Worm (Caenorhabditis elegans) whole organism, mixed stage, embryonic: ENCODE measurements around the gene grd-16.

Experiments used
- lsy-2 ChIP-seq: fragments of 150-350 bp; optimal IDR thresholded peaks from 2 replicates; lab custom pipeline; 2014; ENCODE audit warnings: missing biosample characterization, missing genetic modification characterization
- nhr-12 ChIP-seq: fragments of 150-350 bp; optimal IDR thresholded peaks from 2 replicates; lab custom pipeline; 2014; ENCODE audit warnings: missing biosample characterization, missing genetic modification characterization
- nhr-237 ChIP-seq: fragments of 150-350 bp; optimal IDR thresholded peaks from 2 replicates; lab custom pipeline; 2014; ENCODE audit warnings: missing biosample characterization, missing genetic modification characterization
- snpc-4 ChIP-seq: fragments of 150-350 bp; optimal IDR thresholded peaks from 2 replicates; lab custom pipeline; 2014; ENCODE audit warnings: missing biosample characterization, missing genetic modification characterization

DNA sequence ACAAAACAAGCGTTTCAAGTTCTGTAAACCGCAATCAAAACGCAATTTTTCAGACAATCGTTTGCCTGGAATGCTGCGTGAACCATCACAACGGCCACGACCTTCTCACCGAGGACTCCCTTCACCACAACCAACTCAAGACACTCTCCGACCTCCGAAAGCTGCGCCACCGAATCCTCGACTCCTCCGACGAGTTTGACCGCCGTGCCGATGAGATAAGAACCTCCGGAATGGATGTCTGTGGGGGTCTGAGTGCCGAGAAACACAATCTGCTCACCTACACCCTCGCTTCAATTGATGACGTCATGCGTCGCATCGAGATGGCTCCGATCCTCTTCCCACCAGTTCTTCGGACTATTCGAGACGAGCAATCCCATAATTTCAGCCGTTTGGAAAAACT lies 42.1 kb upstream of the grd-16 start:
- no peak for TF ChIP-seq nhr-237 (tag; lab: Kevin White, UChicago)
- no peak for TF ChIP-seq lsy-2
- no peak for TF ChIP-seq nhr-12 (tag; lab: Kevin White, UChicago)
- no peak for TF ChIP-seq snpc-4
